Fruit fly (Drosophila melanogaster) whole organism, pupa: ENCODE results near the gene CG31262.

Experiments used
- CG12605 ChIP-seq: fragments of 200-800 bp; sonication (Bioruptor generic); IDR thresholded peaks from 2 replicates; pipeline ENCODE4 v1.3.6; 2022; ENCODE audit warnings: missing biosample characterization, missing genetic modification characterization
- CG13204 ChIP-seq: fragments of 200-800 bp; sonication (Bioruptor generic); optimal IDR thresholded peaks from 2 replicates; lab custom pipeline; 2018; ENCODE audit warnings: missing biosample characterization, mild to moderate bottlenecking, missing genetic modification characterization, moderate library complexity
- CG14655 ChIP-seq: fragments of 200-800 bp; sonication (Bioruptor generic); optimal IDR thresholded peaks from 3 replicates; lab custom pipeline; 2017; ENCODE audit warnings: mild to moderate bottlenecking, missing biosample characterization, missing genetic modification reagents, missing genetic modification characterization
- CG15710 ChIP-seq: fragments of 200-800 bp; sonication (Bioruptor generic); optimal IDR thresholded peaks from 2 replicates; lab custom pipeline; 2018; ENCODE audit warnings: missing biosample characterization, mild to moderate bottlenecking, missing genetic modification characterization, moderate library complexity
- CG17806 ChIP-seq: fragments of 200-800 bp; sonication (Bioruptor generic); optimal IDR thresholded peaks from 2 replicates; lab custom pipeline; 2018; ENCODE audit warnings: missing biosample characterization, mild to moderate bottlenecking, missing genetic modification characterization, moderate library complexity
- CG34367 ChIP-seq: fragments of 200-800 bp; sonication (Bioruptor generic); optimal IDR thresholded peaks from 2 replicates; lab custom pipeline; 2018; ENCODE audit warnings: missing biosample characterization, mild to moderate bottlenecking, missing genetic modification characterization
- CG4496 ChIP-seq: fragments of 200-800 bp; sonication (Bioruptor generic); IDR thresholded peaks from 3 replicates; pipeline ENCODE4 v1.3.6; 2022; ENCODE audit warnings: missing biosample characterization, missing genetic modification characterization
- CG8159 ChIP-seq: fragments of 200-800 bp; sonication (Bioruptor generic); optimal IDR thresholded peaks from 3 replicates; lab custom pipeline; 2018; ENCODE audit warnings: missing biosample characterization, mild to moderate bottlenecking, missing genetic modification characterization, moderate library complexity
- CG8301 ChIP-seq: fragments of 200-800 bp; sonication (Bioruptor generic); optimal IDR thresholded peaks from 2 replicates; lab custom pipeline; 2018; ENCODE audit warnings: missing biosample characterization, mild to moderate bottlenecking, missing genetic modification characterization
- CG9948 ChIP-seq: fragments of 200-800 bp; sonication (Bioruptor generic); optimal IDR thresholded peaks from 2 replicates; lab custom pipeline; 2018; ENCODE audit warnings: missing biosample characterization, mild to moderate bottlenecking, missing genetic modification characterization, moderate library complexity
- EcR ChIP-seq: fragments of 200-800 bp; sonication (Bioruptor generic); optimal IDR thresholded peaks from 3 replicates; lab custom pipeline; 2019; ENCODE audit warnings: missing biosample characterization, missing genetic modification characterization, mild to moderate bottlenecking, moderate library complexity, missing genetic modification reagents
- Pif1A ChIP-seq: fragments of 200-800 bp; sonication (Bioruptor generic); optimal IDR thresholded peaks from 3 replicates; lab custom pipeline; 2016; ENCODE audit warnings: missing biosample characterization, missing genetic modification characterization
- Pif1B ChIP-seq: fragments of 200-800 bp; sonication (Bioruptor generic); optimal IDR thresholded peaks from 3 replicates; lab custom pipeline; 2016; ENCODE audit warnings: missing biosample characterization, missing genetic modification characterization
- fd96Ca ChIP-seq: fragments of 200-800 bp; sonication (Bioruptor generic); IDR thresholded peaks from 3 replicates; pipeline ENCODE4 v1.3.6; 2022; ENCODE audit warnings: missing biosample characterization, missing genetic modification characterization
- rn ChIP-seq: fragments of 200-800 bp; sonication (Bioruptor generic); IDR thresholded peaks from 2 replicates; pipeline ENCODE4 v1.3.6; 2022; ENCODE audit warnings: missing biosample characterization, missing genetic modification characterization

The CG31262 gene

dm6 chr3R:17197599-17197998 lies 25.3 kb downstream of the CG31262 start:
- TF ChIP-seq EcR (GFP tag; lab: Kevin White, UChicago) (no peak), CG17806 (tag; lab: Kevin White, UChicago) (no peak), rn (GFP tag; lab: Robert Waterston, UW) (no peak), CG15710 (tag; lab: Kevin White, UChicago) (no peak)

- TF ChIP-seq CG8159 (peak; percentile 55), CG9948 (tag; lab: Kevin White, UChicago) (peak; percentile 47), CG17806 (tag; lab: Kevin White, UChicago) (peak; percentile 54), CG34367 (tag; lab: Kevin White, UChicago) (peak; percentile 19), CG12605 (GFP tag; lab: Robert Waterston, UW) (no peak), CG15710 (tag; lab: Kevin White, UChicago) (peak; percentile 41)
These were observed 29.2 kb downstream of the CG31262 start for dm6 chr3R:17193657-17194056.

- TF ChIP-seq Pif1A (GFP tag; lab: Kevin White, UChicago) (peak; percentile 39), EcR (GFP tag; lab: Kevin White, UChicago) (no peak), CG15710 (tag; lab: Kevin White, UChicago) (no peak), CG17806 (tag; lab: Kevin White, UChicago) (peak; percentile 47), CG12605 (GFP tag; lab: Robert Waterston, UW) (no peak), Pif1B (GFP tag; lab: Kevin White, UChicago) (peak; percentile 43), CG4496 (GFP tag; lab: Robert Waterston, UW) (no peak), CG8301 (tag; lab: Kevin White, UChicago) (peak; percentile 14), CG13204 (no peak), CG9948 (tag; lab: Kevin White, UChicago) (peak; percentile 8), CG14655 (GFP tag; lab: Kevin White, UChicago) (peak; percentile 42)
- TF ChIP-seq, all 21 proteins: peak for 6
These were observed 30.9 kb downstream of the CG31262 start for dm6 chr3R:17192009-17192408.

- TF ChIP-seq fd96Ca (GFP tag; lab: Robert Waterston, UW) (no peak), CG13204 (no peak), CG14655 (GFP tag; lab: Kevin White, UChicago) (no peak), Pif1B (GFP tag; lab: Kevin White, UChicago) (no peak), CG34367 (tag; lab: Kevin White, UChicago) (no peak)
These were observed 44.7 kb downstream of the CG31262 start for dm6 chr3R:17178140-17178539.
